Worm (Caenorhabditis elegans) whole organism, young adult: ENCODE results near the gene F56H9.2.

Experiments used
- B0261.1 ChIP-seq: sonication (generic microtip); optimal IDR thresholded peaks from 2 replicates; lab custom pipeline; 2016; ENCODE audit warnings: mild to moderate bottlenecking, missing genetic modification characterization, moderate library complexity, missing compliant biosample characterization
- D2030.7 ChIP-seq: fragments of 200-800 bp; sonication (Bioruptor generic); IDR thresholded peaks from 2 replicates; pipeline ENCODE4 v1.3.6; 2022; ENCODE audit warnings: missing genetic modification reagents, missing genetic modification characterization, missing compliant biosample characterization
- F10E7.11 ChIP-seq: sonication (generic microtip); optimal IDR thresholded peaks from 2 replicates; lab custom pipeline; 2017; ENCODE audit warnings: mild to moderate bottlenecking, missing genetic modification characterization, moderate library complexity, missing compliant biosample characterization
- F23B12.7 ChIP-seq: sonication (generic microtip); optimal IDR thresholded peaks from 2 replicates; lab custom pipeline; 2017; ENCODE audit warnings: missing genetic modification characterization, mild to moderate bottlenecking, missing compliant biosample characterization, antibody characterized with exemption, moderate library complexity; ENCODE audit not compliant: insufficient read depth
- F49E8.2 ChIP-seq: sonication (generic microtip); optimal IDR thresholded peaks from 3 replicates; lab custom pipeline; 2017; ENCODE audit warnings: missing genetic modification characterization, mild to moderate bottlenecking, missing compliant biosample characterization, antibody characterized with exemption, moderate library complexity; ENCODE audit not compliant: insufficient read depth
- F55B11.4 ChIP-seq: sonication (generic microtip); optimal IDR thresholded peaks from 2 replicates; lab custom pipeline; 2016; ENCODE audit warnings: missing compliant biosample characterization, missing genetic modification characterization, borderline replicate concordance; ENCODE audit not compliant: insufficient read depth
- T07F8.4 ChIP-seq: sonication (generic microtip); optimal IDR thresholded peaks from 2 replicates; lab custom pipeline; 2016; ENCODE audit warnings: mild to moderate bottlenecking, missing genetic modification characterization, moderate library complexity, missing compliant biosample characterization
- Y53G8AR.9 ChIP-seq: fragments of 200-800 bp; sonication (Bioruptor generic); conservative IDR thresholded peaks from 2 replicates; pipeline ENCODE4 v1.3.6; 2022; ENCODE audit warnings: missing genetic modification reagents, missing genetic modification characterization, missing compliant biosample characterization
- Y79H2A.3 ChIP-seq: fragments of 200-800 bp; sonication (Bioruptor generic); conservative IDR thresholded peaks from 2 replicates; pipeline ENCODE4 v1.3.6; 2022; ENCODE audit warnings: missing genetic modification reagents, missing genetic modification characterization, missing compliant biosample characterization
- ZK185.1 ChIP-seq: sonication (generic microtip); optimal IDR thresholded peaks from 2 replicates; lab custom pipeline; 2016; ENCODE audit warnings: mild to moderate bottlenecking, missing genetic modification characterization, missing compliant biosample characterization; ENCODE audit not compliant: poor library complexity, severe bottlenecking
- attf-3 ChIP-seq: fragments of 200-800 bp; sonication (Bioruptor generic); conservative IDR thresholded peaks from 2 replicates; pipeline ENCODE4 v1.3.6; 2022; ENCODE audit warnings: missing genetic modification reagents, missing genetic modification characterization, missing compliant biosample characterization
- attf-6 ChIP-seq: fragments of 200-800 bp; sonication (Bioruptor generic); IDR thresholded peaks from 2 replicates; pipeline ENCODE4 v1.3.6; 2022; ENCODE audit warnings: missing genetic modification reagents, missing genetic modification characterization, missing compliant biosample characterization
- ceh-27 ChIP-seq: fragments of 200-800 bp; sonication (Bioruptor generic); optimal IDR thresholded peaks from 2 replicates; lab custom pipeline; 2018; ENCODE audit warnings: mild to moderate bottlenecking, missing genetic modification characterization, moderate library complexity, missing compliant biosample characterization
- ceh-40 ChIP-seq: fragments of 200-800 bp; sonication (Bioruptor generic); IDR thresholded peaks from 2 replicates; pipeline ENCODE4 v1.3.6; 2022; ENCODE audit warnings: missing genetic modification characterization, missing compliant biosample characterization
- fkh-3 ChIP-seq: sonication (generic microtip); optimal IDR thresholded peaks from 2 replicates; lab custom pipeline; 2016; ENCODE audit warnings: mild to moderate bottlenecking, missing genetic modification characterization, missing compliant biosample characterization
- hsf-1 ChIP-seq: fragments of 200-800 bp; sonication (Bioruptor generic); IDR thresholded peaks from 2 replicates; pipeline ENCODE4 v1.3.6; 2022; ENCODE audit warnings: missing genetic modification reagents, missing genetic modification characterization, missing compliant biosample characterization
- lag-1 ChIP-seq: fragments of 200-800 bp; sonication (Bioruptor generic); IDR thresholded peaks from 2 replicates; pipeline ENCODE4 v1.3.6; 2022; ENCODE audit warnings: missing genetic modification reagents, missing genetic modification characterization, missing compliant biosample characterization
- lin-54 ChIP-seq: fragments of 200-800 bp; sonication (Bioruptor generic); optimal IDR thresholded peaks from 2 replicates; lab custom pipeline; 2018; ENCODE audit warnings: mild to moderate bottlenecking, missing genetic modification characterization, missing compliant biosample characterization
- madf-10 ChIP-seq: sonication (generic microtip); optimal IDR thresholded peaks from 2 replicates; lab custom pipeline; 2016; ENCODE audit warnings: mild to moderate bottlenecking, missing genetic modification characterization, missing compliant biosample characterization
- mes-4 ChIP-seq: sonication (generic microtip); optimal IDR thresholded peaks from 2 replicates; lab custom pipeline; 2016; ENCODE audit warnings: missing genotype, missing genetic modification characterization, missing compliant biosample characterization
- mxl-1 ChIP-seq: sonication (generic microtip); optimal IDR thresholded peaks from 2 replicates; lab custom pipeline; 2016; ENCODE audit warnings: missing genetic modification characterization, missing compliant biosample characterization
- nfya-1 ChIP-seq: sonication (generic microtip); optimal IDR thresholded peaks from 2 replicates; lab custom pipeline; 2017; ENCODE audit warnings: antibody characterized with exemption, missing compliant biosample characterization, missing genetic modification characterization, borderline replicate concordance; ENCODE audit not compliant: insufficient read depth
- nfya-2 ChIP-seq: fragments of 200-800 bp; sonication (Bioruptor generic); IDR thresholded peaks from 2 replicates; pipeline ENCODE4 v1.3.6; 2022; ENCODE audit warnings: missing genetic modification reagents, missing genetic modification characterization, missing compliant biosample characterization
- nhr-179 ChIP-seq: sonication (generic microtip); optimal IDR thresholded peaks from 2 replicates; lab custom pipeline; 2016; ENCODE audit warnings: mild to moderate bottlenecking, missing genetic modification characterization, missing compliant biosample characterization
- pbrm-1 ChIP-seq: fragments of 200-800 bp; sonication (Bioruptor generic); IDR thresholded peaks from 2 replicates; pipeline ENCODE4 v1.3.6; 2022; ENCODE audit warnings: missing genetic modification reagents, missing genetic modification characterization, missing compliant biosample characterization
- repo-1 ChIP-seq: sonication (generic microtip); optimal IDR thresholded peaks from 2 replicates; lab custom pipeline; 2017; ENCODE audit warnings: mild to moderate bottlenecking, missing genetic modification characterization, missing compliant biosample characterization
- rpc-1 ChIP-seq, 2 experiments: fragments of 150-350 bp in 1 of 2; sonication (generic microtip) in 1 of 2; optimal IDR thresholded peaks; 2 replicates each; lab custom pipeline; 2014 to 2018; ENCODE audit warnings: missing biosample characterization in 1 of 2, missing genetic modification characterization in 1 of 2, missing genetic modification reagents in 1 of 2, missing genotype in 1 of 2
- snpc-1.3 ChIP-seq: sonication (generic microtip); optimal IDR thresholded peaks from 2 replicates; lab custom pipeline; 2017; ENCODE audit warnings: missing genetic modification characterization, mild to moderate bottlenecking, missing compliant biosample characterization, antibody characterized with exemption, moderate library complexity, missing genotype, missing genetic modification reagents; ENCODE audit not compliant: insufficient read depth
- snpc-4 ChIP-seq, 5 experiments: fragments of 150-350 bp in 1 of 5; sonication (generic microtip) in 4 of 5; optimal IDR thresholded peaks; 2 replicates each; lab custom pipeline; 2014 to 2018; ENCODE audit warnings: missing genetic modification characterization in 5 of 5, missing biosample characterization in 3 of 5, antibody characterized with exemption in 2 of 5, mild to moderate bottlenecking in 2 of 5, missing compliant biosample characterization in 2 of 5, missing genotype in 2 of 5, moderate library complexity in 2 of 5, missing genetic modification reagents in 1 of 5
- tbp1 ChIP-seq: fragments of 200-800 bp; sonication (Bioruptor generic); optimal IDR thresholded peaks from 2 replicates; lab custom pipeline; 2018; ENCODE audit warnings: mild to moderate bottlenecking, missing genetic modification characterization, missing compliant biosample characterization
- zim-3 ChIP-seq: sonication (generic microtip); optimal IDR thresholded peaks from 2 replicates; lab custom pipeline; 2017; ENCODE audit warnings: mild to moderate bottlenecking, missing genetic modification characterization, moderate library complexity, missing compliant biosample characterization
- ztf-18 ChIP-seq: sonication (generic microtip); optimal IDR thresholded peaks from 2 replicates; lab custom pipeline; 2016; ENCODE audit warnings: missing genotype, mild to moderate bottlenecking, missing genetic modification characterization, missing compliant biosample characterization
- ztf-28 ChIP-seq: fragments of 200-800 bp; sonication (Bioruptor generic); IDR thresholded peaks from 2 replicates; pipeline ENCODE4 v1.3.6; 2022; ENCODE audit warnings: missing genetic modification reagents, missing genetic modification characterization, missing compliant biosample characterization
- ztf-3 ChIP-seq: fragments of 200-800 bp; sonication (Bioruptor generic); optimal IDR thresholded peaks from 2 replicates; lab custom pipeline; 2018; ENCODE audit warnings: mild to moderate bottlenecking, missing genetic modification characterization, missing compliant biosample characterization

The F56H9.2 gene

DNA sequence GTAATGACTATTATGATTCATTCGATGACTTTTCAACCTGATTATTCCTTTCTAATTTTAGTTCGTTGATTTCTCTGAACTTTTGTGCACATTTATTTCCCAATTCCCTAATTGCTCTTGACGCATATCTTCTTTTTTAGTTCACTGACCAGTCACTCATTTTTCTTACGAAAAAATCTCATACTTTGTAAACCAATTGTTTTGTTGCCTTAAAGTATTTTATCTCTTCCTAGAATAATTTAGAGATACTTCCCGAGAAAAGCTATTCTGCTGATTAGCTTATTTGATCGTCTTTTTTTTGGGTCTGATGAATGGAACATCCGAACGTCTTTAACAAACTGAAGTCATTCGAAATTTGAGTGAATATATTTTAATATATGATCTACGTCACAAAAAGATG is 41.8 kb downstream of the F56H9.2 start:
- TF ChIP-seq F10E7.11 (no peak), ztf-28 (no peak), attf-3 (GFP tag; lab: Robert Waterston, UW) (no peak), rpc-1 (optimal IDR thresholded peaks at IDR 0.05; lab: Kevin White, UChicago) (no peak), rpc-1 (tag; optimal IDR thresholded peaks at IDR 0.05; lab: Kevin White, UChicago) (no peak), Y53G8AR.9 (GFP tag; lab: Robert Waterston, UW) (no peak)

DNA sequence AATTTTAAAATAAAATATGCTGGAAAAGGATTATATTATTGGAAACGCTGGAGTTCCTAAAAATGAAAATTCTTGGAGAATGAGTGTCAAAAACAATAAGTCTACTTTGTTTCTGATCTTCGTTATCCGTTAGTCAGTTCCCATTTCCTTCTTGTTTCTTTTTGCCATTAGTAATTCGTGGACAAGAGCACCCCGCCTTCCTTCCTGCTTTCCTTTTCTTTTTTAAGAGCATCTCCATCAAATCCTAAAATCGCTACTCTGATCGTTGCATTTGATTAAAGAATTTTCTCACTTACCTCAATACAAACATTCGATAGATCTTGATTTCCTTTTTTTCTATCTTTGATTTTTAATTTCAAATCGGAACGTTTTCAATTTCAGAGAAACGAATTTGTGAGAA is 42.3 kb downstream of the F56H9.2 start, which contains the start of gene frpr-15:
Gene frpr-15 (plus strand): TSS at position 301 of the 400 bp plus-strand sequence.
- TF ChIP-seq mxl-1 (tag; lab: Kevin White, UChicago) (no peak), fkh-3 (tag; lab: Kevin White, UChicago) (no peak), hsf-1 (GFP tag; lab: Robert Waterston, UW) (no peak), D2030.7 (no peak), T07F8.4 (tag; lab: Kevin White, UChicago) (no peak), Y79H2A.3 (GFP tag; lab: Robert Waterston, UW) (no peak), pbrm-1 (GFP tag; lab: Robert Waterston, UW) (no peak), lin-54 (GFP tag; lab: Kevin White, UChicago) (no peak), mes-4 (tag; lab: Kevin White, UChicago) (no peak), attf-6 (no peak), lag-1 (no peak), zim-3 (no peak)

DNA sequence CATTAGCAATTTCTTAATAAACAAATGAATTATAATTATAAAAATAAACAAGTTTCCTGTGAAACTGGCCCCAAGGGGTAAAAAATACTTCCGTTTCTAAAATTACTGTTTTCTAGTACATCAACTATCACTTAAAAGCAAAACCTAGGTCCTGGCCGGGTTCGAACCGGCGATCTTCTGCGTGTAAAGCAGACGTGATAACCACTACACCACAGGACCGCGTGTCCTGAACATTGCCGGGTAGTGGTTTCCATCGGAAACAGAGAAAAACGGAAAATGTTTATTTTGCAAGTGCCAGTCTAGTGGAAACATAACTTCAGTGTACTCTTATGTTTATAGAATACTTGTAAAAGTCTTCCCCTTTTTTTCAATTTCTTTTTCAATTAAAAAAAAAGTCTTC is 45.7 kb downstream of the F56H9.2 start:
- peak; percentile 57 for TF ChIP-seq rpc-1 (optimal IDR thresholded peaks at IDR 0.05; lab: Kevin White, UChicago)
- peak; percentile 81 for TF ChIP-seq rpc-1 (tag; optimal IDR thresholded peaks at IDR 0.05; lab: Kevin White, UChicago)
- TF ChIP-seq ztf-18 (tag; lab: Kevin White, UChicago): peak; percentile 50
- TF ChIP-seq nfya-2 (GFP tag; lab: Robert Waterston, UW): no peak
- TF ChIP-seq ZK185.1: peak; percentile 18
- TF ChIP-seq nfya-1 (tag; lab: Kevin White, UChicago): no peak
- TF ChIP-seq F49E8.2 (tag; lab: Kevin White, UChicago): no peak
- peak; percentile 88 for TF ChIP-seq tbp1 (GFP tag; lab: Kevin White, UChicago)
- TF ChIP-seq repo-1 (tag; lab: Kevin White, UChicago): no peak
- no peak for TF ChIP-seq ztf-3 (GFP tag; lab: Kevin White, UChicago)
- peak; percentile 21 for TF ChIP-seq nhr-179 (tag; lab: Kevin White, UChicago)
- TF ChIP-seq madf-10: no peak
- TF ChIP-seq snpc-4 (GFP tag; optimal IDR thresholded peaks at IDR 0.05; lab: Kevin White, UChicago): no peak
- peak in 1 of 4 experiments; percentile 19 for TF ChIP-seq snpc-4 (tag; optimal IDR thresholded peaks at IDR 0.05; lab: Kevin White, UChicago)
- peak; percentile 29 for TF ChIP-seq mxl-1 (tag; lab: Kevin White, UChicago)
- TF ChIP-seq ceh-27 (GFP tag; lab: Kevin White, UChicago): peak; percentile 1
- peak; percentile 66 for TF ChIP-seq B0261.1 (tag; lab: Kevin White, UChicago)
- no peak for TF ChIP-seq F55B11.4
- TF ChIP-seq snpc-1.3 (tag; lab: Kevin White, UChicago): peak; percentile 40
- 0 out of 2 replicates have a peak, but pooled peaks have one; percentile 32 for TF ChIP-seq ceh-40 (GFP tag; lab: Robert Waterston, UW)
- peak; percentile 51 for TF ChIP-seq F23B12.7 (tag; lab: Kevin White, UChicago)
